Worm (Caenorhabditis elegans) whole organism, young adult: ENCODE measurements around the gene ZK1240.1.
"Not testable (repeated sequence)": the region's sequence is repeated elsewhere in the genome, so short reads cannot be mapped to it uniquely, and the experiment has no call there.

ENCODE experiments used
- B0019.2 ChIP-seq: fragments of 200-800 bp; sonication (Bioruptor generic); conservative IDR thresholded peaks from 2 replicates; pipeline ENCODE4 v1.3.6; 2022; ENCODE audit warnings: missing genetic modification reagents, missing genetic modification characterization, missing compliant biosample characterization
- F55B11.4 ChIP-seq: sonication (generic microtip); optimal IDR thresholded peaks from 2 replicates; lab custom pipeline; 2016; ENCODE audit warnings: missing compliant biosample characterization, missing genetic modification characterization, borderline replicate concordance; ENCODE audit not compliant: insufficient read depth
- K12H6.12 ChIP-seq: fragments of 200-800 bp; sonication (Bioruptor generic); optimal IDR thresholded peaks from 2 replicates; lab custom pipeline; 2018; ENCODE audit warnings: mild to moderate bottlenecking, missing genetic modification characterization, missing compliant biosample characterization
- Y53F4B.3 ChIP-seq: fragments of 200-800 bp; sonication (Bioruptor generic); IDR thresholded peaks from 2 replicates; pipeline ENCODE4 v1.3.6; 2022; ENCODE audit warnings: missing genetic modification reagents, missing genetic modification characterization, missing compliant biosample characterization
- ama-1 ChIP-seq, 3 experiments: fragments of 150-350 bp in 1 of 3; sonication (generic microtip) in 2 of 3; optimal IDR thresholded peaks; 2 replicates each; lab custom pipeline; 2014 to 2018; ENCODE audit warnings: missing biosample characterization in 2 of 3, missing genetic modification characterization in 2 of 3, missing genetic modification reagents in 2 of 3
- aptf-2 ChIP-seq: fragments of 200-800 bp; sonication (Bioruptor generic); conservative IDR thresholded peaks from 2 replicates; pipeline ENCODE4 v1.3.6; 2022; ENCODE audit warnings: missing genetic modification reagents, missing genetic modification characterization, missing compliant biosample characterization
- cebp-1 ChIP-seq, 2 experiments: fragments of 200-800 bp in 1 of 2; sonication (Bioruptor generic) in 1 of 2; sonication (generic microtip) in 1 of 2; IDR thresholded peaks in 1 of 2; optimal IDR thresholded peaks in 1 of 2; 2 replicates each; pipeline versions ENCODE4 v1.3.6 to Lab custom; 2017 to 2022; ENCODE audit warnings: missing compliant biosample characterization in 2 of 2, missing genetic modification characterization in 2 of 2, mild to moderate bottlenecking in 1 of 2, missing genetic modification reagents in 1 of 2, moderate library complexity in 1 of 2
- ceh-58 ChIP-seq: fragments of 200-800 bp; sonication (Bioruptor generic); IDR thresholded peaks from 2 replicates; pipeline ENCODE4 v1.3.6; 2022; ENCODE audit warnings: missing genetic modification characterization, missing compliant biosample characterization
- chd-7 ChIP-seq: sonication (generic microtip); optimal IDR thresholded peaks from 2 replicates; lab custom pipeline; 2016; ENCODE audit warnings: mild to moderate bottlenecking, missing genetic modification characterization, moderate library complexity, missing compliant biosample characterization
- die-1 ChIP-seq: sonication (generic microtip); optimal IDR thresholded peaks from 2 replicates; lab custom pipeline; 2016; ENCODE audit warnings: missing genotype, mild to moderate bottlenecking, missing genetic modification characterization, missing compliant biosample characterization
- ekl-4 ChIP-seq: fragments of 200-800 bp; sonication (Bioruptor generic); IDR thresholded peaks from 2 replicates; pipeline ENCODE4 v1.3.6; 2022; ENCODE audit warnings: missing genetic modification reagents, missing genetic modification characterization, missing compliant biosample characterization
- hlh-12 ChIP-seq: sonication (generic microtip); optimal IDR thresholded peaks from 2 replicates; lab custom pipeline; 2016; ENCODE audit warnings: missing genetic modification characterization, missing compliant biosample characterization
- hlh-26 ChIP-seq: fragments of 200-800 bp; sonication (Bioruptor generic); conservative IDR thresholded peaks from 2 replicates; pipeline ENCODE4 v1.3.6; 2022; ENCODE audit warnings: missing genetic modification reagents, missing genetic modification characterization, missing compliant biosample characterization
- lag-1 ChIP-seq: fragments of 200-800 bp; sonication (Bioruptor generic); IDR thresholded peaks from 2 replicates; pipeline ENCODE4 v1.3.6; 2022; ENCODE audit warnings: missing genetic modification reagents, missing genetic modification characterization, missing compliant biosample characterization
- let-607 ChIP-seq, 2 experiments: fragments of 200-800 bp in 1 of 2; sonication (Bioruptor generic) in 1 of 2; sonication (generic microtip) in 1 of 2; optimal IDR thresholded peaks; 2 replicates each; lab custom pipeline; 2016 to 2018; ENCODE audit warnings: mild to moderate bottlenecking in 2 of 2, missing compliant biosample characterization in 2 of 2, missing genetic modification characterization in 2 of 2, moderate library complexity in 2 of 2, missing genotype in 1 of 2
- lin-40 ChIP-seq: sonication (generic microtip); optimal IDR thresholded peaks from 2 replicates; lab custom pipeline; 2016; ENCODE audit warnings: missing genetic modification characterization, mild to moderate bottlenecking, missing compliant biosample characterization, missing genotype, missing genetic modification reagents
- madf-6 ChIP-seq: fragments of 200-800 bp; sonication (Bioruptor generic); IDR thresholded peaks from 2 replicates; pipeline ENCODE4 v1.3.6; 2022; ENCODE audit warnings: missing genetic modification reagents, missing genetic modification characterization, missing compliant biosample characterization
- mcd-1 ChIP-seq: fragments of 200-800 bp; sonication (Bioruptor generic); IDR thresholded peaks from 2 replicates; pipeline ENCODE4 v1.3.6; 2022; ENCODE audit warnings: missing genetic modification reagents, missing genetic modification characterization, missing compliant biosample characterization
- mxl-1 ChIP-seq: sonication (generic microtip); optimal IDR thresholded peaks from 2 replicates; lab custom pipeline; 2016; ENCODE audit warnings: missing genetic modification characterization, missing compliant biosample characterization
- snpc-1.3 ChIP-seq: sonication (generic microtip); optimal IDR thresholded peaks from 2 replicates; lab custom pipeline; 2017; ENCODE audit warnings: missing genetic modification characterization, mild to moderate bottlenecking, missing compliant biosample characterization, antibody characterized with exemption, moderate library complexity, missing genotype, missing genetic modification reagents; ENCODE audit not compliant: insufficient read depth
- snpc-4 ChIP-seq, 5 experiments: fragments of 150-350 bp in 1 of 5; sonication (generic microtip) in 4 of 5; optimal IDR thresholded peaks; 2 replicates each; lab custom pipeline; 2014 to 2018; ENCODE audit warnings: missing genetic modification characterization in 5 of 5, missing biosample characterization in 3 of 5, antibody characterized with exemption in 2 of 5, mild to moderate bottlenecking in 2 of 5, missing compliant biosample characterization in 2 of 5, missing genotype in 2 of 5, moderate library complexity in 2 of 5, missing genetic modification reagents in 1 of 5
- tbp1 ChIP-seq: fragments of 200-800 bp; sonication (Bioruptor generic); optimal IDR thresholded peaks from 2 replicates; lab custom pipeline; 2018; ENCODE audit warnings: mild to moderate bottlenecking, missing genetic modification characterization, missing compliant biosample characterization
- tlf-1 ChIP-seq: fragments of 200-800 bp; sonication (Bioruptor generic); optimal IDR thresholded peaks from 2 replicates; lab custom pipeline; 2018; ENCODE audit warnings: mild to moderate bottlenecking, missing genetic modification characterization, missing compliant biosample characterization
- unc-130 ChIP-seq: sonication (generic microtip); optimal IDR thresholded peaks from 2 replicates; lab custom pipeline; 2016; ENCODE audit warnings: missing genetic modification reagents, missing genetic modification characterization, missing compliant biosample characterization
- zfh-2 ChIP-seq: fragments of 200-800 bp; sonication (Bioruptor generic); conservative IDR thresholded peaks from 2 replicates; pipeline ENCODE4 v1.3.6; 2022; ENCODE audit warnings: missing genetic modification reagents, missing genetic modification characterization, missing compliant biosample characterization
- ztf-25 ChIP-seq: fragments of 200-800 bp; sonication (Bioruptor generic); IDR thresholded peaks from 2 replicates; pipeline ENCODE4 v1.3.6; 2022; ENCODE audit warnings: missing genetic modification reagents, missing genetic modification characterization, missing compliant biosample characterization

Gene ZK1240.1

ce11 chrII:2328963-2329442 lies at the start of gene ZK1240.1, which contains the start of gene ZK1240.8:
Gene ZK1240.1, plus strand, starts transcription at chrII:2329392.
Gene ZK1240.8, minus strand, starts transcription at chrII:2329063.
- no peak for TF ChIP-seq aptf-2 (GFP tag; lab: Robert Waterston, UW)
- no peak for TF ChIP-seq mxl-1 (tag; lab: Kevin White, UChicago)
- TF ChIP-seq, all 124 proteins: peak for 0

ce11 chrII:2279839-2280238 lies 49.4 kb upstream of the ZK1240.1 start, which contains the start of gene K09F6.11:
Gene K09F6.11, plus strand, starts transcription at chrII:2280139.
- TF ChIP-seq madf-6 (GFP tag; lab: Robert Waterston, UW) (no peak), snpc-1.3 (tag; lab: Kevin White, UChicago) (no peak), ekl-4 (GFP tag; lab: Robert Waterston, UW) (no peak), let-607 (tag; optimal IDR thresholded peaks at IDR 0.05; lab: Kevin White, UChicago) (no peak), die-1 (tag; lab: Kevin White, UChicago) (no peak), tbp1 (GFP tag; lab: Kevin White, UChicago) (no peak), unc-130 (GFP tag; lab: Kevin White, UChicago) (no peak), chd-7 (no peak), B0019.2 (GFP tag; lab: Robert Waterston, UW) (no peak), mcd-1 (GFP tag; lab: Robert Waterston, UW) (no peak), hlh-26 (no peak), lag-1 (GFP tag; lab: Robert Waterston, UW) (no peak)

ce11 chrII:2282599-2282998 lies 46.6 kb upstream of the ZK1240.1 start, which contains the start of gene K09F6.9:
Gene K09F6.9, minus strand, starts transcription at chrII:2282699.
- TF ChIP-seq hlh-12 (tag; lab: Kevin White, UChicago); F55B11.4 (tag; lab: Kevin White, UChicago); ceh-58 (GFP tag; lab: Robert Waterston, UW): not testable (repeated sequence)
- TF ChIP-seq, all 124 proteins: peak for 0; not testable (repeated sequence) for 124

- TF ChIP-seq zfh-2 (GFP tag; lab: Robert Waterston, UW) (0 out of 2 replicates have a peak, but pooled peaks have one; percentile 26), snpc-4 (GFP tag; optimal IDR thresholded peaks at IDR 0.05; lab: Kevin White, UChicago) (no peak), snpc-4 (tag; optimal IDR thresholded peaks at IDR 0.05; lab: Kevin White, UChicago) (no peak), lin-40 (tag; lab: Kevin White, UChicago) (no peak), tlf-1 (GFP tag; lab: Kevin White, UChicago) (no peak), Y53F4B.3 (no peak)
Observed at ce11 chrII:2284703-2285102, 44.5 kb upstream of the ZK1240.1 start.

- TF ChIP-seq ama-1 (optimal IDR thresholded peaks at IDR 0.05; lab: Kevin White, UChicago) (no peak), ama-1 (GFP tag; optimal IDR thresholded peaks at IDR 0.05; lab: Kevin White, UChicago) (no peak), cebp-1 (GFP tag; IDR thresholded peaks at IDR 0.05; lab: Robert Waterston, UW) (peak; percentile 80), cebp-1 (tag; optimal IDR thresholded peaks at IDR 0.05; lab: Kevin White, UChicago) (peak; percentile 91)
Observed at ce11 chrII:2288798-2289197, 40.4 kb upstream of the ZK1240.1 start, which contains the start of the genes K09F6.10 and K09F6.13. Gene K09F6.10, minus strand, starts transcription at chrII:2288883. Gene K09F6.13, plus strand, starts transcription at chrII:2289114.

ce11 chrII:2289441-2289840 lies 39.8 kb upstream of the ZK1240.1 start:
- peak; percentile 94 for TF ChIP-seq cebp-1 (GFP tag; IDR thresholded peaks at IDR 0.05; lab: Robert Waterston, UW)
- peak; percentile 99 for TF ChIP-seq cebp-1 (tag; optimal IDR thresholded peaks at IDR 0.05; lab: Kevin White, UChicago)
- TF ChIP-seq K12H6.12 (tag; lab: Kevin White, UChicago) = peak; percentile 18
- no peak for TF ChIP-seq ztf-25 (GFP tag; lab: Robert Waterston, UW)
